Fruit fly (Drosophila melanogaster) S2 (cell line): ENCODE results near the gene CG43219.

Source experiments
- CG8478 ChIP-seq: fragments of >200 bp; optimal IDR thresholded peaks from 2 replicates; lab custom pipeline; 2018
- CTCF ChIP-seq, 2 experiments: fragments of >200 bp; optimal IDR thresholded peaks; 2 replicates each; lab custom pipeline; 2018

dm6 chr3L:21251381-21251780 lies 31.2 kb downstream of the CG43219 start:
- TF ChIP-seq CTCF (optimal IDR thresholded peaks at IDR 0.05; lab: Kevin White, UChicago) (no peak), CG8478 (lab: Kevin White, UChicago) (no peak)
